In the genomic region with DNA sequence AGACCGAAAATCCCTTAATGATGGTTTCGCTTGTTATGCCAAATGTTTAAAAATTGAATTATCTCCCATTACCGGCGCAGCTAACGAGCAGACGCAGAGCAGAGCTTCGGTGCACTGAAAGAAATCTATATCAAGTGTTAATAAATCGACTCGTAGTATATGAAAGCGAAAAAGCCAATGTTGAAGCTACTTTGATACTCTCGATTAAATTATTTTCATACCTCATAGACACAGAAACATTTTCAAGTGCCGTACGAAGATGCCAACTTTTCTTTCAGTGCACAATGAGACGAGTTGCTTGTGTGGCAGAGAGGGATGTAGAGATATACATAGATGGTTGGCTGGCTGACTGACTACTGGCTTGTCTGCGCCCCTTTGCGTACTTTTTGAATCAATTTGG, we compare ENCODE assay signal across 2 fruit fly cellular contexts.
TF ChIP-seq lines count a peak whose summit lies in the region.

No protein-coding gene starts in this region.

- no peak for TF ChIP-seq CTCF in whole organism, embryonic (GFP tag; optimal IDR thresholded peaks at IDR 0.05; lab: Kevin White, UChicago)

TF ChIP-seq in whole organism, embryonic, 481 proteins besides CTCF, POLR2A, EP300 and RAD21 (continues in another document):
- TF ChIP-seq Side (GFP tag; optimal IDR thresholded peaks at IDR 0.05; lab: Kevin White, UChicago): peak; percentile 17
- TF ChIP-seq zf30C (GFP tag; optimal IDR thresholded peaks at IDR 0.05; lab: Kevin White, UChicago): peak; percentile 14
- peak; percentile 15 for TF ChIP-seq CG17802 (tag; optimal IDR thresholded peaks at IDR 0.05; lab: Kevin White, UChicago)
- TF ChIP-seq CG10267 (tag; optimal IDR thresholded peaks at IDR 0.05; lab: Kevin White, UChicago): peak; percentile 26
- no peak for TF ChIP-seq CG8089 (GFP tag; optimal IDR thresholded peaks at IDR 0.05; lab: Kevin White, UChicago)
- no peak for TF ChIP-seq Scr (GFP tag; IDR thresholded peaks at IDR 0.05; lab: Robert Waterston, UW; ENCODE audit: partially characterized antibody)
- peak; percentile 49 for TF ChIP-seq Oli (tag; optimal IDR thresholded peaks at IDR 0.05; lab: Kevin White, UChicago)
- no peak for TF ChIP-seq CG18764 (GFP tag; optimal IDR thresholded peaks at IDR 0.05; lab: Kevin White, UChicago)
- TF ChIP-seq Aef1 (GFP tag; IDR thresholded peaks at IDR 0.05; lab: Robert Waterston, UW): 0 out of 3 replicates have a peak, but pooled peaks have one; percentile 12
- 0 out of 3 replicates have a peak, but pooled peaks have one; percentile 35 for TF ChIP-seq ase (GFP tag; IDR thresholded peaks at IDR 0.05; lab: Robert Waterston, UW)
- no peak for TF ChIP-seq gt (GFP tag; IDR thresholded peaks at IDR 0.05; lab: Robert Waterston, UW)
- peak; percentile 67 for TF ChIP-seq CG2712 (tag; optimal IDR thresholded peaks at IDR 0.05; lab: Kevin White, UChicago)
- TF ChIP-seq CG2875 (GFP tag; optimal IDR thresholded peaks at IDR 0.05; lab: Kevin White, UChicago): peak; percentile 13
- peak; percentile 9 for TF ChIP-seq lilli (GFP tag; optimal IDR thresholded peaks at IDR 0.05; lab: Kevin White, UChicago)
- no peak for TF ChIP-seq mld (GFP tag; IDR thresholded peaks at IDR 0.05; lab: Robert Waterston, UW; ENCODE audit: partially characterized antibody)
- TF ChIP-seq crol (GFP tag; IDR thresholded peaks at IDR 0.05; lab: Robert Waterston, UW): no peak
- no peak for TF ChIP-seq Oaz (GFP tag; IDR thresholded peaks at IDR 0.05; lab: Robert Waterston, UW)
- peak; percentile 49; the same call in 1 of the 2 replicates for TF ChIP-seq ara (GFP tag; IDR thresholded peaks at IDR 0.05; lab: Robert Waterston, UW)
- TF ChIP-seq zen (tag; optimal IDR thresholded peaks at IDR 0.05; lab: Kevin White, UChicago): peak; percentile 64
- TF ChIP-seq CG9727 (GFP tag; optimal IDR thresholded peaks at IDR 0.05; lab: Kevin White, UChicago): peak; percentile 18
- TF ChIP-seq CG30431 (GFP tag; optimal IDR thresholded peaks at IDR 0.05; lab: Kevin White, UChicago): peak; percentile 24
- TF ChIP-seq nmo (GFP tag; optimal IDR thresholded peaks at IDR 0.05; lab: Kevin White, UChicago): peak; percentile 44
- TF ChIP-seq ind (GFP tag; optimal IDR thresholded peaks at IDR 0.05; lab: Kevin White, UChicago): no peak
- no peak for TF ChIP-seq Eip74EF (GFP tag; optimal IDR thresholded peaks at IDR 0.05; lab: Kevin White, UChicago)
- peak; percentile 17 for TF ChIP-seq ATbp (GFP tag; optimal IDR thresholded peaks at IDR 0.05; lab: Kevin White, UChicago)
- TF ChIP-seq sisA (GFP tag; IDR thresholded peaks at IDR 0.05; lab: Robert Waterston, UW): peak; percentile 63
- peak; percentile 33 for TF ChIP-seq jing (GFP tag; optimal IDR thresholded peaks at IDR 0.05; lab: Kevin White, UChicago)
- no peak for TF ChIP-seq sima (GFP tag; optimal IDR thresholded peaks at IDR 0.05; lab: Kevin White, UChicago)
- no peak for TF ChIP-seq CG11247 (GFP tag; IDR thresholded peaks at IDR 0.05; lab: Robert Waterston, UW)
- TF ChIP-seq CG14710 (tag; optimal IDR thresholded peaks at IDR 0.05; lab: Kevin White, UChicago): peak; percentile 41
- 0 out of 3 replicates have a peak, but pooled peaks have one; percentile 32 for TF ChIP-seq CG2199 (GFP tag; IDR thresholded peaks at IDR 0.05; lab: Robert Waterston, UW)
- peak; percentile 11 for TF ChIP-seq tap (tag; optimal IDR thresholded peaks at IDR 0.05; lab: Kevin White, UChicago)
- peak; percentile 39 for TF ChIP-seq CG8388 (GFP tag; optimal IDR thresholded peaks at IDR 0.05; lab: Kevin White, UChicago)
- TF ChIP-seq CG31365 (tag; optimal IDR thresholded peaks at IDR 0.05; lab: Kevin White, UChicago): no peak
- no peak for TF ChIP-seq pzg (GFP tag; optimal IDR thresholded peaks at IDR 0.05; lab: Kevin White, UChicago)
- TF ChIP-seq HmgD (GFP tag; optimal IDR thresholded peaks at IDR 0.05; lab: Kevin White, UChicago): no peak
- TF ChIP-seq CG11504 (tag; optimal IDR thresholded peaks at IDR 0.05; lab: Kevin White, UChicago): no peak
- TF ChIP-seq CG1024 (GFP tag; IDR thresholded peaks at IDR 0.05; lab: Robert Waterston, UW): peak; percentile 29; the same call in 1 of the 2 replicates
- TF ChIP-seq Ravus (GFP tag; IDR thresholded peaks at IDR 0.05; lab: Robert Waterston, UW): no peak
- TF ChIP-seq fd3F (GFP tag; optimal IDR thresholded peaks at IDR 0.05; lab: Kevin White, UChicago): no peak
- 0 out of 2 replicates have a peak, but pooled peaks have one; percentile 6 for TF ChIP-seq sim (GFP tag; IDR thresholded peaks at IDR 0.05; lab: Robert Waterston, UW)
- TF ChIP-seq CG4404 (GFP tag; IDR thresholded peaks at IDR 0.05; lab: Robert Waterston, UW): peak; percentile 41; the same call in 1 of the 2 replicates

TF ChIP-seq in whole organism, prepupa, 60 proteins besides CTCF, POLR2A, EP300 and RAD21:
- TF ChIP-seq svp (GFP tag; lab: Kevin White, UChicago): peak; percentile 29
- no peak for TF ChIP-seq CG6808 (GFP tag; optimal IDR thresholded peaks at IDR 0.05; lab: Kevin White, UChicago)

Comparison
In these comparisons a context has a peak if more than half of its experiments do, and no peak if none do; other contexts are left out.
1. Of the 7 proteins assayed by ChIP-seq in both whole organism, embryonic and whole organism, prepupa: peak only in whole organism, embryonic: Sox102F; only in whole organism, prepupa: none; in both: none; in neither: 6.